Worm (Caenorhabditis elegans): Measurements from ENCODE around the gene enu-3.2.

ce11 chrIII:4809526-4810153, 24.6 kb upstream of the enu-3.2 start, which contains the start of gene pal-1:
- TF ChIP-seq lin-13 (tag; optimal IDR thresholded peaks at IDR 0.05) (no peak), drap-1 (GFP tag; optimal IDR thresholded peaks at IDR 0.05) (no peak), unc-62 (GFP tag; optimal IDR thresholded peaks at IDR 0.05) (no peak), lin-32 (GFP tag; optimal IDR thresholded peaks at IDR 0.05) (no peak), nhr-28 (tag; optimal IDR thresholded peaks at IDR 0.05) (no peak), flh-1 (GFP tag; optimal IDR thresholded peaks at IDR 0.05) (no peak), pha-4 (tag; optimal IDR thresholded peaks at IDR 0.05) (no peak), unc-39 (tag; optimal IDR thresholded peaks at IDR 0.05) (no peak), ztf-11 (tag; optimal IDR thresholded peaks at IDR 0.05) (no peak)

Measured in whole organism, mixed stage, embryonic.